Worm (Caenorhabditis elegans) whole organism, late embryonic: ENCODE measurements around the gene mca-3.

Experiments used
- K09A11.1 ChIP-seq: sonication (generic microtip); optimal IDR thresholded peaks from 2 replicates; lab custom pipeline; 2017; ENCODE audit warnings: antibody characterized with exemption, mild to moderate bottlenecking, missing genetic modification characterization, missing compliant biosample characterization; ENCODE audit not compliant: insufficient read depth
- ama-1 ChIP-seq: fragments of 150-350 bp; optimal IDR thresholded peaks from 2 replicates; lab custom pipeline; 2014
- ceh-19 ChIP-seq: fragments of 200-800 bp; sonication (Bioruptor generic); optimal IDR thresholded peaks from 2 replicates; lab custom pipeline; 2018; ENCODE audit warnings: mild to moderate bottlenecking, missing genetic modification characterization, missing compliant biosample characterization
- elt-2 ChIP-seq: sonication (generic microtip); optimal IDR thresholded peaks from 2 replicates; lab custom pipeline; 2016; ENCODE audit warnings: missing genetic modification reagents, missing genetic modification characterization, missing compliant biosample characterization
- lin-11 ChIP-seq: fragments of 200-800 bp; sonication (Bioruptor generic); optimal IDR thresholded peaks from 2 replicates; lab custom pipeline; 2018; ENCODE audit warnings: mild to moderate bottlenecking, missing genetic modification characterization, missing compliant biosample characterization
- nfya-1 ChIP-seq: sonication (generic microtip); optimal IDR thresholded peaks from 2 replicates; lab custom pipeline; 2017; ENCODE audit warnings: missing genetic modification characterization, mild to moderate bottlenecking, missing compliant biosample characterization, antibody characterized with exemption, moderate library complexity
- pha-4 ChIP-seq: fragments of 150-350 bp; optimal IDR thresholded peaks from 2 replicates; lab custom pipeline; 2018; ENCODE audit warnings: missing biosample characterization, missing genetic modification reagents, missing genetic modification characterization
- pqm-1 ChIP-seq: sonication (generic microtip); optimal IDR thresholded peaks from 2 replicates; lab custom pipeline; 2016; ENCODE audit warnings: missing genetic modification characterization, missing compliant biosample characterization
- unc-55 ChIP-seq: sonication (generic microtip); optimal IDR thresholded peaks from 2 replicates; lab custom pipeline; 2017; ENCODE audit warnings: missing biosample characterization, missing genetic modification reagents, missing genetic modification characterization

DNA sequence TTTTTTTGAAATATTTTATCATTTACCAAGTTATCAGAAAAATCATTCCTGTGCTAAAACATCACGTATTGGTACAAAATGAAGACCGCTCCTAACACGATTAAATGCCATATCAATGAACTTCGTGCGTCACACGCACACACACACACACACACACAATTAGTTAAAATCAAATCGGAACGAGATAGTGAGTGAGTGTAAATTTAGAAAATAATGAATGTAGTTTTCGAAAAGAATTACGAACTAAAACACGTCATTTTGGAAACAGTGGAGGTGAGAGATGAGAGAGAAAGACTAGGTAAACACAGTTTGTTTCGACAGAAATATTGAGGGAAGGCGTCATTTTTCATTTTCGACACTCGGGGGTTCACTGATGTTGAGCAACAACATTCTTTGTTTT lies 33.9 kb upstream of the mca-3 start:
- TF ChIP-seq ceh-19 (GFP tag; lab: Kevin White, UChicago) (no peak), ama-1 (lab: Kevin White, UChicago) (no peak), pqm-1 (tag; lab: Kevin White, UChicago) (no peak), unc-55 (GFP tag; lab: Kevin White, UChicago) (no peak), K09A11.1 (tag; lab: Kevin White, UChicago) (no peak), nfya-1 (no peak), pha-4 (tag; lab: Kevin White, UChicago) (no peak), lin-11 (tag; lab: Kevin White, UChicago) (no peak), elt-2 (no peak)
